Worm (Caenorhabditis elegans) whole organism, L4/young adult: ENCODE data around the gene unc-132.

Experiments
- W03F9.2 ChIP-seq: fragments of 150-350 bp; optimal IDR thresholded peaks from 2 replicates; lab custom pipeline; 2014; ENCODE audit warnings: missing biosample characterization, missing genetic modification characterization
- him-1 ChIP-seq: sonication (generic microtip); optimal IDR thresholded peaks from 2 replicates; lab custom pipeline; 2016; ENCODE audit warnings: missing genotype, missing genetic modification reagents, missing genetic modification characterization, missing compliant biosample characterization

DNA sequence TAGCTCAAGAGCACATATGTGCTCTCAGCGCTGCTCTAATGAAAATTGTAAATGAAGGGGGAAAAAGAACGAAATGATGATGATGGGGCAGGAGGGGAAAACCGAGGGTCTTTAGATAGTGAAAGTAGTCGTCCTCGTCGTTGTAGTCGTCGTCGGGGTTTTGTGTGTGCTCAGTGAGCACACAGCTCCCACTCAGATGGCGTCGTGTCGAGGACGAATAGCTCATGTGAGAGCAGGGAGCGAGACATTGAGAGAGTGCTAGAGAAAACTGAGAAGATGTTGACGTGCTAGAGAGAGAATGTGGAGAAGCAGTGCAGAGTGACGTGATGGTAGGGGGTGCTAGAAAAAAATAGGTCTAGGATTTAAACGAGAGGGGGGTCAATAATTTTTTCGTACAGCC lies 30.8 kb downstream of the unc-132 start:
- TF ChIP-seq W03F9.2 (no peak), him-1 (tag; lab: Kevin White, UChicago) (peak; percentile 79)
